Fruit fly (Drosophila melanogaster): ENCODE results near the gene Ptth.

dm6 chr2L:576559-577184 lies at the start of gene Ptth:
- TF ChIP-seq CG32121 (GFP tag; IDR thresholded peaks at IDR 0.05) (no peak), CG9948 (tag; optimal IDR thresholded peaks at IDR 0.05) (no peak), CG17806 (tag; optimal IDR thresholded peaks at IDR 0.05) (no peak), CG4496 (GFP tag; IDR thresholded peaks at IDR 0.05) (0 out of 3 replicates have a peak, but pooled peaks have one; percentile 16), rn (GFP tag; IDR thresholded peaks at IDR 0.05) (no peak), CG14655 (GFP tag; optimal IDR thresholded peaks at IDR 0.05) (no peak), CG15710 (tag; optimal IDR thresholded peaks at IDR 0.05) (no peak), fd96Ca (GFP tag; IDR thresholded peaks at IDR 0.05) (no peak), CG10348 (GFP tag; IDR thresholded peaks at IDR 0.05) (no peak), D1 (tag; optimal IDR thresholded peaks at IDR 0.05) (no peak)

All from whole organism, pupa.